Worm (Caenorhabditis elegans): ENCODE data around the gene pat-2.

- TF ChIP-seq ztf-28 (GFP tag; IDR thresholded peaks at IDR 0.05) (no peak), nfyb-1 (GFP tag; IDR thresholded peaks at IDR 0.05) (no peak), ztf-22 (GFP tag; optimal IDR thresholded peaks at IDR 0.05) (no peak), ceh-27 (GFP tag; optimal IDR thresholded peaks at IDR 0.05) (no peak), B0336.3 (GFP tag; IDR thresholded peaks at IDR 0.05) (no peak), hlh-12 (tag; optimal IDR thresholded peaks at IDR 0.05) (no peak), lin-35 (GFP tag; optimal IDR thresholded peaks at IDR 0.05) (no peak)
Observed at ce11 chrIII:8807246-8807645, 11.5 kb upstream of the pat-2 start, which contains the start of gene F54F2.7.
